Worm (Caenorhabditis elegans): Measurements from ENCODE around the gene F53B1.9.

The F53B1.9 gene

ce11 chrX:2087716-2088115, 43.9 kb downstream of the F53B1.9 start:
- no peak for TF ChIP-seq unc-62 (GFP tag; optimal IDR thresholded peaks at IDR 0.05)

ce11 chrX:2085494-2085893, 46.1 kb downstream of the F53B1.9 start:
- no peak for TF ChIP-seq unc-62 (GFP tag; optimal IDR thresholded peaks at IDR 0.05)

- TF ChIP-seq unc-62 (GFP tag; optimal IDR thresholded peaks at IDR 0.05), result no peak
These were observed 46.7 kb downstream of the F53B1.9 start, which contains the start of gene F49H12.2 for ce11 chrX:2084988-2085387. Gene F49H12.2 (plus strand): TSS chrX:2085288.

ce11 chrX:2084019-2084418, 47.6 kb downstream of the F53B1.9 start, which contains the start of gene F49H12.3:
Gene F49H12.3 (plus strand): TSS chrX:2084375.
- no peak for TF ChIP-seq unc-62 (GFP tag; optimal IDR thresholded peaks at IDR 0.05)
